Fruit fly (Drosophila melanogaster) whole organism, embryonic: Measurements from ENCODE around the gene Cep135.

Source experiments
- BEAF-32 ChIP-seq: fragments of 200-800 bp; sonication (Bioruptor generic); optimal IDR thresholded peaks from 3 replicates; lab custom pipeline; 2017; ENCODE audit warnings: missing biosample characterization, missing genetic modification characterization, mild to moderate bottlenecking, moderate library complexity, missing genetic modification reagents
- BtbVII ChIP-seq: fragments of 200-800 bp; sonication (Bioruptor generic); optimal IDR thresholded peaks from 3 replicates; lab custom pipeline; 2017; ENCODE audit warnings: missing biosample characterization, mild to moderate bottlenecking, missing genetic modification characterization
- Bteb2 ChIP-seq: fragments of 200-800 bp; sonication (Bioruptor generic); optimal IDR thresholded peaks from 2 replicates; lab custom pipeline; 2016; ENCODE audit warnings: missing biosample characterization, missing genetic modification characterization
- CG10147 ChIP-seq: fragments of 200-800 bp; sonication (Bioruptor generic); optimal IDR thresholded peaks from 2 replicates; lab custom pipeline; 2019; ENCODE audit warnings: missing biosample characterization, mild to moderate bottlenecking, missing genetic modification characterization, moderate library complexity
- CG11247 ChIP-seq: fragments of 200-800 bp; sonication (Bioruptor generic); IDR thresholded peaks from 2 replicates; pipeline ENCODE4 v1.3.6; 2022; ENCODE audit warnings: missing biosample characterization, missing genetic modification characterization
- CG11723 ChIP-seq: fragments of 200-800 bp; sonication (Bioruptor generic); optimal IDR thresholded peaks from 2 replicates; lab custom pipeline; 2017; ENCODE audit warnings: missing biosample characterization, mild to moderate bottlenecking, missing genetic modification characterization
- CG12769 ChIP-seq: fragments of 200-800 bp; sonication (Bioruptor generic); optimal IDR thresholded peaks from 2 replicates; lab custom pipeline; 2019; ENCODE audit warnings: missing biosample characterization, mild to moderate bottlenecking, missing genetic modification characterization, moderate library complexity
- CG12942 ChIP-seq: fragments of 200-800 bp; sonication (Bioruptor generic); optimal IDR thresholded peaks from 3 replicates; lab custom pipeline; 2016; ENCODE audit warnings: missing biosample characterization, missing genetic modification characterization
- CG14667 ChIP-seq: fragments of 200-800 bp; sonication (Bioruptor generic); IDR thresholded peaks from 2 replicates; pipeline ENCODE4 v1.3.6; 2022; ENCODE audit warnings: missing biosample characterization, missing genetic modification characterization
- CG15073 ChIP-seq: fragments of 200-800 bp; sonication (Bioruptor generic); optimal IDR thresholded peaks from 2 replicates; lab custom pipeline; 2016; ENCODE audit warnings: missing biosample characterization, missing genetic modification characterization
- CG15696 ChIP-seq: fragments of 200-800 bp; sonication (Bioruptor generic); optimal IDR thresholded peaks from 2 replicates; lab custom pipeline; 2019; ENCODE audit warnings: missing biosample characterization, mild to moderate bottlenecking, missing genetic modification characterization, moderate library complexity
- CG17912 ChIP-seq: fragments of 200-800 bp; sonication (Bioruptor generic); optimal IDR thresholded peaks from 2 replicates; lab custom pipeline; 2018; ENCODE audit warnings: missing biosample characterization, mild to moderate bottlenecking, missing genetic modification characterization
- CG18262 ChIP-seq: fragments of 200-800 bp; optimal IDR thresholded peaks from 3 replicates; lab custom pipeline; 2019; ENCODE audit warnings: missing biosample characterization, mild to moderate bottlenecking, missing genetic modification characterization, moderate library complexity
- CG4282 ChIP-seq: fragments of 200-800 bp; sonication (Bioruptor generic); optimal IDR thresholded peaks from 2 replicates; lab custom pipeline; 2016; ENCODE audit warnings: missing biosample characterization, missing genetic modification characterization
- CG4328 ChIP-seq: fragments of 200-800 bp; sonication (Bioruptor generic); optimal IDR thresholded peaks from 3 replicates; lab custom pipeline; 2017; ENCODE audit warnings: missing biosample characterization, missing genetic modification reagents, missing genetic modification characterization
- CG7372 ChIP-seq: fragments of 200-800 bp; sonication (Bioruptor generic); IDR thresholded peaks from 2 replicates; pipeline ENCODE4 v1.3.6; 2022; ENCODE audit warnings: missing biosample characterization, missing genetic modification characterization
- CG7786 ChIP-seq: fragments of 200-800 bp; sonication (Bioruptor generic); optimal IDR thresholded peaks from 2 replicates; lab custom pipeline; 2016; ENCODE audit warnings: missing biosample characterization, missing genetic modification characterization
- CG7963 ChIP-seq: fragments of 200-800 bp; sonication (Bioruptor generic); IDR thresholded peaks from 3 replicates; pipeline ENCODE4 v1.3.6; 2022; ENCODE audit warnings: missing biosample characterization, missing genetic modification characterization; ENCODE audit not compliant: partially characterized antibody
- CG9215 ChIP-seq: fragments of 200-800 bp; sonication (Bioruptor generic); IDR thresholded peaks from 2 replicates; pipeline ENCODE4 v1.3.6; 2022; ENCODE audit warnings: missing biosample characterization, missing genetic modification characterization
- CG9609 ChIP-seq: fragments of 200-800 bp; sonication (Bioruptor generic); optimal IDR thresholded peaks from 3 replicates; lab custom pipeline; 2016; ENCODE audit warnings: missing biosample characterization, missing genetic modification characterization
- Deaf1 ChIP-seq: fragments of 200-800 bp; optimal IDR thresholded peaks from 3 replicates; lab custom pipeline; 2019; ENCODE audit warnings: missing biosample characterization, mild to moderate bottlenecking, missing genetic modification characterization, moderate library complexity
- Dll ChIP-seq: fragments of 200-800 bp; sonication (Bioruptor generic); IDR thresholded peaks from 4 replicates; pipeline ENCODE4 v1.3.6; 2022; ENCODE audit warnings: missing biosample characterization, missing genetic modification characterization; ENCODE audit not compliant: partially characterized antibody
- Hey ChIP-seq: fragments of 200-800 bp; sonication (Bioruptor generic); optimal IDR thresholded peaks from 3 replicates; lab custom pipeline; 2018; ENCODE audit warnings: missing biosample characterization, mild to moderate bottlenecking, missing genetic modification characterization
- HmgD ChIP-seq: fragments of 200-800 bp; sonication (Bioruptor generic); optimal IDR thresholded peaks from 3 replicates; lab custom pipeline; 2016; ENCODE audit warnings: missing biosample characterization, missing genetic modification characterization
- Hmx ChIP-seq: fragments of 200-800 bp; sonication (Bioruptor generic); optimal IDR thresholded peaks from 2 replicates; lab custom pipeline; 2016; ENCODE audit warnings: missing biosample characterization, missing genetic modification characterization
- Hr51 ChIP-seq, 2 experiments: fragments of 200-800 bp; sonication (Bioruptor generic); optimal IDR thresholded peaks; 2 replicates in 1 of 2; 3 replicates in 1 of 2; lab custom pipeline; 2016 to 2018; ENCODE audit warnings: missing biosample characterization in 2 of 2, missing genetic modification characterization in 2 of 2, mild to moderate bottlenecking in 1 of 2, moderate library complexity in 1 of 2
- Jarid2 ChIP-seq: fragments of 200-800 bp; sonication (Bioruptor generic); optimal IDR thresholded peaks from 3 replicates; lab custom pipeline; 2017; ENCODE audit warnings: mild to moderate bottlenecking, missing biosample characterization, missing genetic modification reagents, missing genetic modification characterization
- Meics ChIP-seq: fragments of 200-800 bp; sonication (Bioruptor generic); optimal IDR thresholded peaks from 2 replicates; lab custom pipeline; 2017; ENCODE audit warnings: missing biosample characterization, mild to moderate bottlenecking, missing genetic modification characterization
- Mrtf ChIP-seq: fragments of 200-800 bp; sonication (Bioruptor generic); IDR thresholded peaks from 3 replicates; pipeline ENCODE4 v1.3.6; 2022; ENCODE audit warnings: missing biosample characterization, missing genetic modification characterization
- Oli ChIP-seq: fragments of 200-800 bp; sonication (Bioruptor generic); optimal IDR thresholded peaks from 2 replicates; lab custom pipeline; 2018; ENCODE audit warnings: missing biosample characterization, mild to moderate bottlenecking, missing genetic modification characterization, moderate library complexity
- Vsx1 ChIP-seq: fragments of 200-800 bp; sonication (Bioruptor generic); optimal IDR thresholded peaks from 2 replicates; lab custom pipeline; 2017; ENCODE audit warnings: missing biosample characterization, mild to moderate bottlenecking, missing genetic modification characterization, missing genetic modification reagents
- abd-A ChIP-seq: fragments of 200-800 bp; sonication (Bioruptor generic); optimal IDR thresholded peaks from 3 replicates; lab custom pipeline; 2019; ENCODE audit warnings: missing biosample characterization, mild to moderate bottlenecking, missing genetic modification characterization, moderate library complexity
- al ChIP-seq: fragments of 200-800 bp; sonication (Bioruptor generic); IDR thresholded peaks from 2 replicates; pipeline ENCODE4 v1.3.6; 2022; ENCODE audit warnings: missing biosample characterization, missing genetic modification characterization
- btn ChIP-seq: fragments of 200-800 bp; sonication (Bioruptor generic); optimal IDR thresholded peaks from 2 replicates; lab custom pipeline; 2016; ENCODE audit warnings: missing biosample characterization, missing genetic modification characterization
- emc ChIP-seq: fragments of 200-800 bp; sonication (Bioruptor generic); optimal IDR thresholded peaks from 2 replicates; lab custom pipeline; 2016; ENCODE audit warnings: missing biosample characterization, missing genetic modification characterization
- fd3F ChIP-seq: fragments of 200-800 bp; sonication (Bioruptor generic); optimal IDR thresholded peaks from 2 replicates; lab custom pipeline; 2018; ENCODE audit warnings: missing biosample characterization, mild to moderate bottlenecking, missing genetic modification characterization, moderate library complexity
- gfzf ChIP-seq: fragments of 200-800 bp; sonication (Bioruptor generic); optimal IDR thresholded peaks from 2 replicates; lab custom pipeline; 2016; ENCODE audit warnings: missing biosample characterization, mild to moderate bottlenecking, missing genetic modification characterization, moderate library complexity
- hkb ChIP-seq, 2 experiments: fragments of 200-800 bp in 1 of 2; fragments of >200 bp in 1 of 2; sonication (Bioruptor generic) in 1 of 2; IDR thresholded peaks in 1 of 2; optimal IDR thresholded peaks in 1 of 2; 2 replicates each; pipeline versions ENCODE4 v1.3.6 to Lab custom; 2017 to 2022; ENCODE audit warnings: missing biosample characterization in 1 of 2, missing genetic modification characterization in 1 of 2
- kni ChIP-seq: fragments of 200-800 bp; sonication (Bioruptor generic); optimal IDR thresholded peaks from 3 replicates; lab custom pipeline; 2017; ENCODE audit warnings: mild to moderate bottlenecking, missing biosample characterization, missing genetic modification reagents, missing genetic modification characterization
- nerfin-2 ChIP-seq: fragments of 200-800 bp; sonication (Bioruptor generic); IDR thresholded peaks from 2 replicates; pipeline ENCODE4 v1.3.6; 2022; ENCODE audit warnings: missing biosample characterization, missing genetic modification characterization; ENCODE audit not compliant: partially characterized antibody
- pho ChIP-seq: fragments of 200-800 bp; sonication (Bioruptor generic); optimal IDR thresholded peaks from 2 replicates; lab custom pipeline; 2016; ENCODE audit warnings: missing biosample characterization, missing genetic modification characterization
- phol ChIP-seq: fragments of 200-800 bp; sonication (Bioruptor generic); optimal IDR thresholded peaks from 3 replicates; lab custom pipeline; 2018; ENCODE audit warnings: missing biosample characterization, mild to moderate bottlenecking, missing genetic modification characterization, moderate library complexity
- pros ChIP-seq: fragments of 200-800 bp; sonication (Bioruptor generic); optimal IDR thresholded peaks from 3 replicates; lab custom pipeline; 2019; ENCODE audit warnings: missing biosample characterization, mild to moderate bottlenecking, missing genetic modification characterization, moderate library complexity
- psq ChIP-seq: fragments of 200-800 bp; sonication (Bioruptor generic); optimal IDR thresholded peaks from 2 replicates; lab custom pipeline; 2017; ENCODE audit warnings: missing biosample characterization, missing genetic modification characterization
- sens ChIP-seq: fragments of 200-800 bp; sonication (Bioruptor generic); peaks from one replicate; lab custom pipeline; 2016; ENCODE audit warnings: missing biosample characterization, missing genetic modification characterization
- tx ChIP-seq: fragments of 200-800 bp; sonication (Bioruptor generic); optimal IDR thresholded peaks from 2 replicates; lab custom pipeline; 2016; ENCODE audit warnings: missing biosample characterization, missing genetic modification characterization
- yki ChIP-seq: fragments of >200 bp; optimal IDR thresholded peaks from 3 replicates; lab custom pipeline; 2018
- zf30C ChIP-seq: fragments of 200-800 bp; sonication (Bioruptor generic); optimal IDR thresholded peaks from 3 replicates; lab custom pipeline; 2018; ENCODE audit warnings: missing biosample characterization, mild to moderate bottlenecking, missing genetic modification characterization

Gene Cep135

DNA sequence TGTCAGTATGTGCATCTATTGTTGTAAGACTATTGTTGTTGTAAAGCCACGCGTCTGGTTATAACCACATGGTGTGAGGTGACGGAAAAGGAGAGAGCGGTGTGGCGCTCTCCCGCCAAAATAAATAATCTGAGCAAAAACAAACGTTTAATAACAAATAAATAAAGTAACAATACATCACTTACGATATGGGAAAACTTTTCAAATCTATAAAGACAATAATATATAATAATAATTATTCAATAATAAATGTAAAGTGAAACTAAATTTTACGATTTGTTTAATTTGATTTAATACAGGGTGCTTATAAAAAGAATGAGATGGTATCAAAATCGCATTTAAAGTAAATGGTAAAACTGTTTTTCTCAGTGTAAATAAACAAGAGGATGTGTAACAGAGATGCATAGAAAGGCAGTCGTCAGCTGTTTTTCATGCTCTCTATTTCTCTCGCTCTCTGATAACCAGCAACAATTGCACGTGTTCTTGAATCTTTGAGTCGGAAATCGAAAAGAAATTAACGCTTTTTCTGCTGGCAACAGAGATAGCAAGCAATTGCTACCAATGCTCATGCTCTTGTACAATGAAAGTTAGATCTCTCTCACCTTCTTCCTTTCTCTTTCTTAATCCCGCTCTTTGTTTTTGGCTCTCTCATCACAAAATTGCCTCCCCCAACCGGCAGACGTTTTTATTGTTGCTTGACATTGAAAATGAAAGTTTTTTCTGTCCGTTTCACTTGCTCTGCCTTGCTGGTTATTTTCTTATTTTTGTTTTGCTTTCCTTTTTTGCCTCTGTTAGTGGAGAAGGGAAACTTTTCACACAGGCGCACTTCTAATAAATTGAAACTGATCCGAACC is 17.7 kb upstream of the Cep135 start (continued):
- TF ChIP-seq hkb (optimal IDR thresholded peaks at IDR 0.05; lab: Kevin White, UChicago) (no peak), hkb (GFP tag; IDR thresholded peaks at IDR 0.05; lab: Robert Waterston, UW) (peak; percentile 93), gfzf (GFP tag; lab: Kevin White, UChicago) (no peak), CG9215 (no peak; the same call in 1 of the 2 replicates), CG12942 (GFP tag; lab: Kevin White, UChicago) (peak; percentile 61), CG15073 (no peak), Meics (GFP tag; lab: Kevin White, UChicago) (peak; percentile 92), pros (GFP tag; lab: Kevin White, UChicago) (peak; percentile 62), CG11723 (GFP tag; lab: Kevin White, UChicago) (peak; percentile 63), yki (lab: Kevin White, UChicago) (peak; percentile 23), abd-A (tag; lab: Kevin White, UChicago) (peak; percentile 53), CG7786 (GFP tag; lab: Kevin White, UChicago) (no peak), CG17912 (GFP tag; lab: Kevin White, UChicago) (peak; percentile 2), Bteb2 (no peak), CG18262 (tag; lab: Kevin White, UChicago) (peak; percentile 97), kni (GFP tag; lab: Kevin White, UChicago) (peak; percentile 91), Deaf1 (tag; lab: Kevin White, UChicago) (peak; percentile 66), CG12769 (tag; lab: Kevin White, UChicago) (no peak), fd3F (GFP tag; lab: Kevin White, UChicago) (peak; percentile 54), tx (GFP tag; lab: Kevin White, UChicago) (no peak), BEAF-32 (GFP tag; lab: Kevin White, UChicago) (no peak), Dll (peak; percentile 47; the same call in 3 of the 4 replicates), CG4282 (GFP tag; lab: Kevin White, UChicago) (no peak), CG7372 (GFP tag; lab: Robert Waterston, UW) (peak; percentile 67; the same call in 1 of the 2 replicates), Jarid2 (GFP tag; lab: Kevin White, UChicago) (peak; percentile 43), emc (GFP tag; lab: Kevin White, UChicago) (no peak), nerfin-2 (GFP tag; lab: Robert Waterston, UW) (no peak), CG4328 (peak; percentile 82), sens (peak; percentile 92), psq (GFP tag; lab: Kevin White, UChicago) (peak; percentile 11), CG14667 (GFP tag; lab: Robert Waterston, UW) (peak; percentile 76; the same call in 1 of the 2 replicates), Oli (peak; percentile 80), CG15696 (peak; percentile 81), Mrtf (GFP tag; lab: Robert Waterston, UW) (peak; percentile 72; the same call in 2 of the 3 replicates), BtbVII (GFP tag; lab: Kevin White, UChicago) (peak; percentile 86), Hmx (GFP tag; lab: Kevin White, UChicago) (no peak), pho (no peak), Hr51 (GFP tag; optimal IDR thresholded peaks at IDR 0.05; lab: Kevin White, UChicago) (peak in 1 of 2 experiments; percentile 90), Hey (tag; lab: Kevin White, UChicago) (peak; percentile 7), CG9609 (GFP tag; lab: Kevin White, UChicago) (peak; percentile 3), CG7963 (GFP tag; lab: Robert Waterston, UW) (no peak), CG10147 (GFP tag; lab: Kevin White, UChicago) (peak; percentile 95), phol (tag; lab: Kevin White, UChicago) (peak; percentile 95), HmgD (GFP tag; lab: Kevin White, UChicago) (no peak), CG11247 (peak; percentile 75), zf30C (peak; percentile 91), Vsx1 (peak; percentile 86), btn (no peak), al (peak; percentile 69)
